5 worm cellular contexts compared by ENCODE assay signal in genomic region chrII:4762574-4763285, ce11.
TF ChIP-seq lines count a peak whose summit lies in the region.

Gene F26G1.2 (plus strand): TSS chrII:4763081.

TF ChIP-seq in whole organism, L1 larva, 84 proteins besides CTCF, POLR2A, EP300 and RAD21 (continues in another document):
- peak; percentile 50 for TF ChIP-seq nhr-71 (tag; optimal IDR thresholded peaks at IDR 0.05; lab: Kevin White, UChicago)
- no peak for TF ChIP-seq alr-1 (tag; optimal IDR thresholded peaks at IDR 0.05; lab: Kevin White, UChicago; ENCODE audit: borderline replicate concordance)
- TF ChIP-seq grh-1 (GFP tag; IDR thresholded peaks at IDR 0.05; lab: Robert Waterston, UW), result peak; percentile 25; the same call in 1 of the 2 replicates
- peak; percentile 32 for TF ChIP-seq fkh-8 (tag; optimal IDR thresholded peaks at IDR 0.05; lab: Kevin White, UChicago)
- TF ChIP-seq C04F5.9 (tag; optimal IDR thresholded peaks at IDR 0.05; lab: Kevin White, UChicago), result no peak
- TF ChIP-seq ceh-82 (tag; optimal IDR thresholded peaks at IDR 0.05; lab: Kevin White, UChicago), result no peak
- peak in 1 of 2 experiments; percentile 24 for TF ChIP-seq lsy-2 (tag; optimal IDR thresholded peaks at IDR 0.05; lab: Kevin White, UChicago)
- TF ChIP-seq ets-5 (GFP tag; IDR thresholded peaks at IDR 0.05; lab: Robert Waterston, UW), result no peak
- peak; percentile 8 for TF ChIP-seq lin-14 (GFP tag; optimal IDR thresholded peaks at IDR 0.05; lab: Kevin White, UChicago)
- no peak for TF ChIP-seq zag-1 (tag; optimal IDR thresholded peaks at IDR 0.05; lab: Kevin White, UChicago)
- no peak for TF ChIP-seq nhr-47 (tag; optimal IDR thresholded peaks at IDR 0.05; lab: Kevin White, UChicago)
- peak in 1 of 2 experiments; percentile 32 for TF ChIP-seq lin-35 (GFP tag; optimal IDR thresholded peaks at IDR 0.05; lab: Kevin White, UChicago)
- no peak for TF ChIP-seq efl-3 (GFP tag; optimal IDR thresholded peaks at IDR 0.05; lab: Kevin White, UChicago)
- peak; percentile 51 for TF ChIP-seq blmp-1 (tag; optimal IDR thresholded peaks at IDR 0.05; lab: Kevin White, UChicago)
- peak; percentile 11 for TF ChIP-seq snu-23 (GFP tag; optimal IDR thresholded peaks at IDR 0.05; lab: Kevin White, UChicago)
- no peak for TF ChIP-seq skn-1 (tag; optimal IDR thresholded peaks at IDR 0.05; lab: Kevin White, UChicago)
- TF ChIP-seq jun-1 (tag; optimal IDR thresholded peaks at IDR 0.05; lab: Kevin White, UChicago), result no peak
- peak; percentile 53 for TF ChIP-seq nhr-20 (tag; optimal IDR thresholded peaks at IDR 0.05; lab: Kevin White, UChicago)

TF ChIP-seq in whole organism, L2 larva, 48 proteins besides CTCF, POLR2A, EP300 and RAD21:
- TF ChIP-seq ztf-4 (tag; optimal IDR thresholded peaks at IDR 0.05; lab: Kevin White, UChicago) (no peak), sma-9 (GFP tag; optimal IDR thresholded peaks at IDR 0.05; lab: Kevin White, UChicago) (peak; percentile 26), sma-9 (tag; optimal IDR thresholded peaks at IDR 0.05; lab: Kevin White, UChicago) (no peak), sma-3 (GFP tag; optimal IDR thresholded peaks at IDR 0.05; lab: Kevin White, UChicago) (peak; percentile 33), crh-2 (tag; optimal IDR thresholded peaks at IDR 0.05; lab: Kevin White, UChicago) (peak; percentile 41), mab-5 (tag; optimal IDR thresholded peaks at IDR 0.05; lab: Kevin White, UChicago) (no peak), ZK546.5 (tag; optimal IDR thresholded peaks at IDR 0.05; lab: Kevin White, UChicago) (no peak), ceh-16 (tag; optimal IDR thresholded peaks at IDR 0.05; lab: Kevin White, UChicago) (no peak)

TF ChIP-seq in whole organism, L3 larva, 47 proteins besides CTCF, POLR2A, EP300 and RAD21:
- TF ChIP-seq elt-1 (tag; optimal IDR thresholded peaks at IDR 0.05; lab: Kevin White, UChicago), result peak; percentile 20
- TF ChIP-seq lsy-12 (tag; optimal IDR thresholded peaks at IDR 0.05; lab: Kevin White, UChicago), result no peak
- TF ChIP-seq nhr-25 (tag; optimal IDR thresholded peaks at IDR 0.05; lab: Kevin White, UChicago), result peak; percentile 13

TF ChIP-seq in whole organism, L4 larva, 104 proteins besides CTCF, POLR2A, EP300 and RAD21:
- TF ChIP-seq hmg-1.1 (GFP tag; IDR thresholded peaks at IDR 0.05; lab: Robert Waterston, UW), result no peak
- TF ChIP-seq nhr-10 (tag; optimal IDR thresholded peaks at IDR 0.05; lab: Kevin White, UChicago), result no peak
- TF ChIP-seq arid-1 (GFP tag; conservative IDR thresholded peaks at IDR 0.05; lab: Robert Waterston, UW), result no peak
- TF ChIP-seq dmd-6 (GFP tag; IDR thresholded peaks at IDR 0.05; lab: Robert Waterston, UW), result no peak
- no peak for TF ChIP-seq Y105C5A.15 (GFP tag; IDR thresholded peaks at IDR 0.05; lab: Robert Waterston, UW)
- TF ChIP-seq R02D3.7 (tag; optimal IDR thresholded peaks at IDR 0.05; lab: Kevin White, UChicago), result no peak
- TF ChIP-seq aha-1 (tag; lab: Kevin White, UChicago), result peak; percentile 69
- no peak for TF ChIP-seq set-16 (GFP tag; IDR thresholded peaks at IDR 0.05; lab: Robert Waterston, UW)
- no peak for TF ChIP-seq lir-3 (tag; optimal IDR thresholded peaks at IDR 0.05; lab: Kevin White, UChicago)
- no peak for TF ChIP-seq dpl-1 (GFP tag; optimal IDR thresholded peaks at IDR 0.05; lab: Kevin White, UChicago)
- no peak for TF ChIP-seq mes-2 (tag; optimal IDR thresholded peaks at IDR 0.05; lab: Kevin White, UChicago; ENCODE audit: poor library complexity, severe bottlenecking)
- no peak for TF ChIP-seq unc-130 (GFP tag; optimal IDR thresholded peaks at IDR 0.05; lab: Kevin White, UChicago)
- TF ChIP-seq nhr-28 (tag; optimal IDR thresholded peaks at IDR 0.05; lab: Kevin White, UChicago), result peak; percentile 57
- TF ChIP-seq egl-43 (GFP tag; IDR thresholded peaks at IDR 0.05; lab: Robert Waterston, UW), result peak; percentile 15; the same call in 1 of the 2 replicates
- TF ChIP-seq Y5F2A.4 (GFP tag; optimal IDR thresholded peaks at IDR 0.05; lab: Kevin White, UChicago), result no peak
- TF ChIP-seq jun-1 (tag; optimal IDR thresholded peaks at IDR 0.05; lab: Kevin White, UChicago), result no peak

TF ChIP-seq in whole organism, young adult, 124 proteins besides CTCF, POLR2A, EP300 and RAD21:
- no peak for TF ChIP-seq attf-6 (GFP tag; IDR thresholded peaks at IDR 0.05; lab: Robert Waterston, UW)
- no peak for TF ChIP-seq atf-7 (tag; optimal IDR thresholded peaks at IDR 0.05; lab: Kevin White, UChicago)
- TF ChIP-seq sdz-38 (tag; optimal IDR thresholded peaks at IDR 0.05; lab: Kevin White, UChicago), result no peak
- no peak for TF ChIP-seq madf-3 (GFP tag; IDR thresholded peaks at IDR 0.05; lab: Robert Waterston, UW)
- no peak for TF ChIP-seq Y67H2A.10 (GFP tag; conservative IDR thresholded peaks at IDR 0.05; lab: Robert Waterston, UW)
- TF ChIP-seq ztf-22 (GFP tag; optimal IDR thresholded peaks at IDR 0.05; lab: Kevin White, UChicago), result no peak
- TF ChIP-seq ceh-79 (tag; optimal IDR thresholded peaks at IDR 0.05; lab: Kevin White, UChicago), result no peak
- no peak for TF ChIP-seq ekl-4 (GFP tag; IDR thresholded peaks at IDR 0.05; lab: Robert Waterston, UW)
- no peak for TF ChIP-seq ZK185.1 (tag; optimal IDR thresholded peaks at IDR 0.05; lab: Kevin White, UChicago; ENCODE audit: poor library complexity, severe bottlenecking)
- TF ChIP-seq lin-26 (GFP tag; IDR thresholded peaks at IDR 0.05; lab: Robert Waterston, UW), result peak; percentile 47; the same call in 1 of the 2 replicates
- no peak for TF ChIP-seq snpc-1.3 (tag; optimal IDR thresholded peaks at IDR 0.05; lab: Kevin White, UChicago; ENCODE audit: insufficient read depth)
- no peak for TF ChIP-seq xnd-1 (tag; optimal IDR thresholded peaks at IDR 0.05; lab: Kevin White, UChicago)
- peak; percentile 11 for TF ChIP-seq ztf-26 (tag; optimal IDR thresholded peaks at IDR 0.05; lab: Kevin White, UChicago)
- TF ChIP-seq C06A6.2 (GFP tag; conservative IDR thresholded peaks at IDR 0.05; lab: Robert Waterston, UW), result no peak
- TF ChIP-seq die-1 (tag; optimal IDR thresholded peaks at IDR 0.05; lab: Kevin White, UChicago), result no peak
- TF ChIP-seq F52B5.7 (tag; optimal IDR thresholded peaks at IDR 0.05; lab: Kevin White, UChicago), result no peak
- no peak for TF ChIP-seq F49E8.2 (tag; optimal IDR thresholded peaks at IDR 0.05; lab: Kevin White, UChicago; ENCODE audit: insufficient read depth)
- no peak for TF ChIP-seq gei-17 (GFP tag; optimal IDR thresholded peaks at IDR 0.05; lab: Kevin White, UChicago)
